Worm (Caenorhabditis elegans): Measurements from ENCODE around the gene R166.3.

Gene R166.3

ce11 chrII:10578843-10579430, 39.8 kb upstream of the R166.3 start, which contains the start of gene rpb-6:
Gene rpb-6, plus strand, starts transcription at chrII:10579380.
- peak; percentile 70 for TF ChIP-seq lsy-2 (tag; optimal IDR thresholded peaks at IDR 0.05)
- peak; percentile 9 for TF ChIP-seq lin-13 (tag; optimal IDR thresholded peaks at IDR 0.05)
- no peak for TF ChIP-seq lin-32 (GFP tag; optimal IDR thresholded peaks at IDR 0.05)

DNA sequence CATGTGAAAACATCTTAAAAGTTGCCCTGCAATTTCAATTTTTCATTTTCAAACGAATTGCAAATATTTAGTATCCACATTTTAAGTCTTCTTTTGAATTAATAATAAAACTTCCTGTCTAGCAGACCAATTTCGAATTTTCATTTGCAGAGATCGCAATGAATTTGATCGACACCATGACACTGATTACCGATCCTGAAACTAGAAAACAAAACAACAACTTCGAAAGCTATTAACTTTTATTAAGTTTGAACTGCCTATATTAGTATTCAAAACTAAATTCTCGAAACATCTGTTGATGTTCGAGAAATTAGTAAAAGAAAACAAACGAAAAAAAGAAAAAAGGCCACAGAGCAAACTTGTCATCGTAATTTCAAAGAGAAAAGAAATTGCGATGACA, 35.0 kb upstream of the R166.3 start:
- no peak for TF ChIP-seq mab-5 (tag; optimal IDR thresholded peaks at IDR 0.05)
- no peak for TF ChIP-seq nhr-76 (tag; optimal IDR thresholded peaks at IDR 0.05)
- no peak for TF ChIP-seq blmp-1 (tag; optimal IDR thresholded peaks at IDR 0.05)
- TF ChIP-seq unc-39 (tag; optimal IDR thresholded peaks at IDR 0.05) = no peak
- TF ChIP-seq ceh-43 (GFP tag; optimal IDR thresholded peaks at IDR 0.05) = no peak
- no peak for TF ChIP-seq drap-1 (GFP tag; optimal IDR thresholded peaks at IDR 0.05)
- TF ChIP-seq tbx-8 (GFP tag; optimal IDR thresholded peaks at IDR 0.05) = no peak
- TF ChIP-seq pha-4 (tag; optimal IDR thresholded peaks at IDR 0.05) = no peak
- no peak for TF ChIP-seq ceh-83 (GFP tag; optimal IDR thresholded peaks at IDR 0.05)
- TF ChIP-seq unc-120 (tag; optimal IDR thresholded peaks at IDR 0.05; ENCODE audit: poor library complexity, severe bottlenecking) = no peak
- TF ChIP-seq snpc-4 (tag; optimal IDR thresholded peaks at IDR 0.05) = no peak
- TF ChIP-seq ham-2 (GFP tag; optimal IDR thresholded peaks at IDR 0.05) = no peak
- no peak for TF ChIP-seq ztf-11 (tag; optimal IDR thresholded peaks at IDR 0.05)
- TF ChIP-seq flh-1 (GFP tag; optimal IDR thresholded peaks at IDR 0.05) = no peak
- no peak for TF ChIP-seq unc-62 (GFP tag; optimal IDR thresholded peaks at IDR 0.05)

- TF ChIP-seq nhr-12 (tag; optimal IDR thresholded peaks at IDR 0.05) (no peak), snpc-4 (tag; optimal IDR thresholded peaks at IDR 0.05) (no peak), blmp-1 (tag; optimal IDR thresholded peaks at IDR 0.05) (no peak), nhr-76 (tag; optimal IDR thresholded peaks at IDR 0.05) (no peak), elt-1 (tag; optimal IDR thresholded peaks at IDR 0.05; ENCODE audit: borderline replicate concordance, insufficient read depth) (no peak), zip-8 (tag; optimal IDR thresholded peaks at IDR 0.05) (no peak), unc-62 (GFP tag; optimal IDR thresholded peaks at IDR 0.05) (no peak), ztf-11 (tag; optimal IDR thresholded peaks at IDR 0.05) (no peak), sem-2 (GFP tag; optimal IDR thresholded peaks at IDR 0.05) (no peak), mab-5 (tag; optimal IDR thresholded peaks at IDR 0.05) (no peak), bed-3 (GFP tag; optimal IDR thresholded peaks at IDR 0.05) (no peak), ham-2 (GFP tag; optimal IDR thresholded peaks at IDR 0.05) (no peak), cnd-1 (tag; optimal IDR thresholded peaks at IDR 0.05) (no peak), mls-2 (tag; optimal IDR thresholded peaks at IDR 0.05) (no peak), lin-32 (GFP tag; optimal IDR thresholded peaks at IDR 0.05) (no peak), flh-1 (GFP tag; optimal IDR thresholded peaks at IDR 0.05) (no peak), lin-13 (tag; optimal IDR thresholded peaks at IDR 0.05) (no peak), sptf-1 (tag; optimal IDR thresholded peaks at IDR 0.05) (no peak), pha-4 (tag; optimal IDR thresholded peaks at IDR 0.05) (no peak)
These were observed 32.8 kb upstream of the R166.3 start, which contains the start of gene C06A1.3 for ce11 chrII:10571967-10572366. Gene C06A1.3, plus strand, starts transcription at chrII:10572267.

ce11 chrII:10570302-10570701, 31.2 kb upstream of the R166.3 start, which contains the start of gene txt-13:
Gene txt-13, plus strand, starts transcription at chrII:10570602.
- no peak for TF ChIP-seq lin-32 (GFP tag; optimal IDR thresholded peaks at IDR 0.05)
- TF ChIP-seq M03D4.4 (tag; optimal IDR thresholded peaks at IDR 0.05) = no peak
- no peak for TF ChIP-seq nhr-28 (tag; optimal IDR thresholded peaks at IDR 0.05)
- TF ChIP-seq ceh-83 (GFP tag; optimal IDR thresholded peaks at IDR 0.05) = no peak
- TF ChIP-seq elt-3 (tag; optimal IDR thresholded peaks at IDR 0.05) = no peak
- TF ChIP-seq unc-62 (GFP tag; optimal IDR thresholded peaks at IDR 0.05) = no peak
- no peak for TF ChIP-seq nhr-237 (tag; optimal IDR thresholded peaks at IDR 0.05)
- no peak for TF ChIP-seq nhr-2 (tag; optimal IDR thresholded peaks at IDR 0.05)
- TF ChIP-seq mls-2 (tag; optimal IDR thresholded peaks at IDR 0.05) = no peak
- TF ChIP-seq unc-120 (tag; optimal IDR thresholded peaks at IDR 0.05; ENCODE audit: poor library complexity, severe bottlenecking) = no peak
- no peak for TF ChIP-seq lin-13 (tag; optimal IDR thresholded peaks at IDR 0.05)

ce11 chrII:10569498-10569897, 30.4 kb upstream of the R166.3 start:
- TF ChIP-seq ceh-43 (GFP tag; optimal IDR thresholded peaks at IDR 0.05) (no peak), hlh-1 (tag; optimal IDR thresholded peaks at IDR 0.05) (peak; percentile 76), ztf-11 (tag; optimal IDR thresholded peaks at IDR 0.05) (no peak), bed-3 (GFP tag; optimal IDR thresholded peaks at IDR 0.05) (no peak), unc-62 (GFP tag; optimal IDR thresholded peaks at IDR 0.05) (no peak)
